Worm (Caenorhabditis elegans): ENCODE measurements around the gene Y66D12A.24.

DNA sequence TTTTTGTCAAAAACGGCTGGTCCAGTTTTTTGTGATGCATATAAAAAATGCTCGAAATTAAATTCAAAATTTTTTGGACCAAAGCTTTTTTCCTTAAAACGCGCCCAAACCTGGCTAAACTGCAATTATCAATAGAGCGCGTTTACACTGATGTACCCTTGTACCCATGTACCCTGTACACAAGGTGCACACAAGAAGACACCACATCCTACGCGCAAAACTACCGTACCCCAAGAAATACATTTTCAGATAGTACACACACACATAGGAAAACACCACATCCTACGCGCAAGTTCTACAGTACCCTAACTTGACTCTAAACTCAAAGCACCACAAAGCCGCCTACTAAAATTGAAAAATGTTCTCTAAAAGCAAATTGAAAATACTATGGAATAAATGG, 25.3 kb upstream of the Y66D12A.24 start:
- TF ChIP-seq spr-3 (GFP tag; optimal IDR thresholded peaks at IDR 0.05) (no peak), lin-13 (GFP tag; optimal IDR thresholded peaks at IDR 0.05) (no peak), nhr-76 (tag; optimal IDR thresholded peaks at IDR 0.05) (no peak), ama-1 (optimal IDR thresholded peaks at IDR 0.05) (no peak), lin-15B (tag; optimal IDR thresholded peaks at IDR 0.05) (no peak), F26F4.8 (GFP tag; conservative IDR thresholded peaks at IDR 0.05) (no peak), unc-62 (GFP tag; optimal IDR thresholded peaks at IDR 0.05 in 1 of 2) (no peak), unc-62 (tag; optimal IDR thresholded peaks at IDR 0.05) (no peak), dmd-8 (GFP tag; IDR thresholded peaks at IDR 0.05) (no peak), snpc-4 (tag; optimal IDR thresholded peaks at IDR 0.05) (no peak), T26A8.4 (GFP tag; IDR thresholded peaks at IDR 0.05) (no peak)
